Worm (Caenorhabditis elegans) whole organism, young adult: ENCODE results near the gene fbxa-107.

ENCODE experiments used
- B0261.1 ChIP-seq: sonication (generic microtip); optimal IDR thresholded peaks from 2 replicates; lab custom pipeline; 2016; ENCODE audit warnings: mild to moderate bottlenecking, missing genetic modification characterization, moderate library complexity, missing compliant biosample characterization
- D2030.7 ChIP-seq: fragments of 200-800 bp; sonication (Bioruptor generic); IDR thresholded peaks from 2 replicates; pipeline ENCODE4 v1.3.6; 2022; ENCODE audit warnings: missing genetic modification reagents, missing genetic modification characterization, missing compliant biosample characterization
- F22D6.2 ChIP-seq: sonication (generic microtip); optimal IDR thresholded peaks from 2 replicates; lab custom pipeline; 2016; ENCODE audit warnings: mild to moderate bottlenecking, missing genetic modification characterization, missing compliant biosample characterization
- F39B2.1 ChIP-seq: fragments of 200-800 bp; sonication (Bioruptor generic); IDR thresholded peaks from 2 replicates; pipeline ENCODE4 v1.3.6; 2022; ENCODE audit warnings: missing genetic modification reagents, missing genetic modification characterization, missing compliant biosample characterization
- F57C9.4 ChIP-seq: sonication (generic microtip); optimal IDR thresholded peaks from 2 replicates; lab custom pipeline; 2017; ENCODE audit warnings: mild to moderate bottlenecking, missing genetic modification characterization, missing compliant biosample characterization
- K12H6.12 ChIP-seq: fragments of 200-800 bp; sonication (Bioruptor generic); optimal IDR thresholded peaks from 2 replicates; lab custom pipeline; 2018; ENCODE audit warnings: mild to moderate bottlenecking, missing genetic modification characterization, missing compliant biosample characterization
- Y56A3A.18 ChIP-seq: fragments of 200-800 bp; sonication (Bioruptor generic); IDR thresholded peaks from 2 replicates; pipeline ENCODE4 v1.3.6; 2022; ENCODE audit warnings: missing genetic modification reagents, missing genetic modification characterization, missing compliant biosample characterization
- Y79H2A.3 ChIP-seq: fragments of 200-800 bp; sonication (Bioruptor generic); conservative IDR thresholded peaks from 2 replicates; pipeline ENCODE4 v1.3.6; 2022; ENCODE audit warnings: missing genetic modification reagents, missing genetic modification characterization, missing compliant biosample characterization
- athp-1 ChIP-seq: sonication (generic microtip); optimal IDR thresholded peaks from 2 replicates; lab custom pipeline; 2017; ENCODE audit warnings: mild to moderate bottlenecking, missing genetic modification characterization, missing compliant biosample characterization
- attf-6 ChIP-seq: fragments of 200-800 bp; sonication (Bioruptor generic); IDR thresholded peaks from 2 replicates; pipeline ENCODE4 v1.3.6; 2022; ENCODE audit warnings: missing genetic modification reagents, missing genetic modification characterization, missing compliant biosample characterization
- bed-2 ChIP-seq: fragments of 200-800 bp; sonication (Bioruptor generic); IDR thresholded peaks from 2 replicates; pipeline ENCODE4 v1.3.6; 2022; ENCODE audit warnings: missing genetic modification reagents, missing genetic modification characterization, missing compliant biosample characterization
- ccch-3 ChIP-seq: fragments of 200-800 bp; sonication (Bioruptor generic); optimal IDR thresholded peaks from 2 replicates; lab custom pipeline; 2018; ENCODE audit warnings: mild to moderate bottlenecking, missing genetic modification characterization, missing compliant biosample characterization
- cebp-1 ChIP-seq, 2 experiments: fragments of 200-800 bp in 1 of 2; sonication (Bioruptor generic) in 1 of 2; sonication (generic microtip) in 1 of 2; IDR thresholded peaks in 1 of 2; optimal IDR thresholded peaks in 1 of 2; 2 replicates each; pipeline versions ENCODE4 v1.3.6 to Lab custom; 2017 to 2022; ENCODE audit warnings: missing compliant biosample characterization in 2 of 2, missing genetic modification characterization in 2 of 2, mild to moderate bottlenecking in 1 of 2, missing genetic modification reagents in 1 of 2, moderate library complexity in 1 of 2
- ceh-100 ChIP-seq: fragments of 200-800 bp; sonication (Bioruptor generic); IDR thresholded peaks from 2 replicates; pipeline ENCODE4 v1.3.6; 2022; ENCODE audit warnings: missing genetic modification reagents, missing genetic modification characterization, missing compliant biosample characterization
- ceh-27 ChIP-seq: fragments of 200-800 bp; sonication (Bioruptor generic); optimal IDR thresholded peaks from 2 replicates; lab custom pipeline; 2018; ENCODE audit warnings: mild to moderate bottlenecking, missing genetic modification characterization, moderate library complexity, missing compliant biosample characterization
- ceh-58 ChIP-seq: fragments of 200-800 bp; sonication (Bioruptor generic); IDR thresholded peaks from 2 replicates; pipeline ENCODE4 v1.3.6; 2022; ENCODE audit warnings: missing genetic modification characterization, missing compliant biosample characterization
- die-1 ChIP-seq: sonication (generic microtip); optimal IDR thresholded peaks from 2 replicates; lab custom pipeline; 2016; ENCODE audit warnings: missing genotype, mild to moderate bottlenecking, missing genetic modification characterization, missing compliant biosample characterization
- dox-1 ChIP-seq: fragments of 200-800 bp; sonication (Bioruptor generic); IDR thresholded peaks from 2 replicates; pipeline ENCODE4 v1.3.6; 2022; ENCODE audit warnings: missing genetic modification reagents, missing genetic modification characterization, missing compliant biosample characterization
- dpff-1 ChIP-seq: sonication (generic microtip); optimal IDR thresholded peaks from 2 replicates; lab custom pipeline; 2017; ENCODE audit warnings: mild to moderate bottlenecking, missing genetic modification characterization, missing compliant biosample characterization
- efl-1 ChIP-seq: fragments of 150-350 bp; optimal IDR thresholded peaks from 2 replicates; lab custom pipeline; 2014; ENCODE audit warnings: missing biosample characterization, missing genetic modification reagents, missing genetic modification characterization
- gei-17 ChIP-seq: fragments of 200-800 bp; sonication (Bioruptor generic); optimal IDR thresholded peaks from 2 replicates; lab custom pipeline; 2018; ENCODE audit warnings: mild to moderate bottlenecking, missing genetic modification characterization, missing compliant biosample characterization
- hlh-26 ChIP-seq: fragments of 200-800 bp; sonication (Bioruptor generic); conservative IDR thresholded peaks from 2 replicates; pipeline ENCODE4 v1.3.6; 2022; ENCODE audit warnings: missing genetic modification reagents, missing genetic modification characterization, missing compliant biosample characterization
- hmg-1.2 ChIP-seq: fragments of 200-800 bp; sonication (Bioruptor generic); IDR thresholded peaks from 2 replicates; pipeline ENCODE4 v1.3.6; 2022; ENCODE audit warnings: missing genetic modification reagents, missing genetic modification characterization, missing compliant biosample characterization
- lag-1 ChIP-seq: fragments of 200-800 bp; sonication (Bioruptor generic); IDR thresholded peaks from 2 replicates; pipeline ENCODE4 v1.3.6; 2022; ENCODE audit warnings: missing genetic modification reagents, missing genetic modification characterization, missing compliant biosample characterization
- lin-26 ChIP-seq: fragments of 200-800 bp; sonication (Bioruptor generic); IDR thresholded peaks from 2 replicates; pipeline ENCODE4 v1.3.6; 2022; ENCODE audit warnings: missing genetic modification reagents, missing genetic modification characterization, missing compliant biosample characterization
- lin-35 ChIP-seq, 3 experiments: fragments of 150-350 bp in 2 of 3; sonication (generic microtip) in 1 of 3; optimal IDR thresholded peaks; 2 replicates each; lab custom pipeline; 2014 to 2018; ENCODE audit warnings: missing biosample characterization in 3 of 3, missing genetic modification characterization in 3 of 3, missing genetic modification reagents in 3 of 3
- lsl-1 ChIP-seq: fragments of 200-800 bp; sonication (Bioruptor generic); optimal IDR thresholded peaks from 2 replicates; lab custom pipeline; 2018; ENCODE audit warnings: mild to moderate bottlenecking, missing genetic modification characterization, moderate library complexity, missing compliant biosample characterization
- madf-6 ChIP-seq: fragments of 200-800 bp; sonication (Bioruptor generic); IDR thresholded peaks from 2 replicates; pipeline ENCODE4 v1.3.6; 2022; ENCODE audit warnings: missing genetic modification reagents, missing genetic modification characterization, missing compliant biosample characterization
- mcd-1 ChIP-seq: fragments of 200-800 bp; sonication (Bioruptor generic); IDR thresholded peaks from 2 replicates; pipeline ENCODE4 v1.3.6; 2022; ENCODE audit warnings: missing genetic modification reagents, missing genetic modification characterization, missing compliant biosample characterization
- mes-4 ChIP-seq: sonication (generic microtip); optimal IDR thresholded peaks from 2 replicates; lab custom pipeline; 2016; ENCODE audit warnings: missing genotype, missing genetic modification characterization, missing compliant biosample characterization
- mxl-1 ChIP-seq: sonication (generic microtip); optimal IDR thresholded peaks from 2 replicates; lab custom pipeline; 2016; ENCODE audit warnings: missing genetic modification characterization, missing compliant biosample characterization
- nhr-179 ChIP-seq: sonication (generic microtip); optimal IDR thresholded peaks from 2 replicates; lab custom pipeline; 2016; ENCODE audit warnings: mild to moderate bottlenecking, missing genetic modification characterization, missing compliant biosample characterization
- rcor-1 ChIP-seq: fragments of 200-800 bp; sonication (Bioruptor generic); IDR thresholded peaks from 2 replicates; pipeline ENCODE4 v1.3.6; 2022; ENCODE audit warnings: missing genetic modification reagents, missing genetic modification characterization, missing compliant biosample characterization
- snpc-1.1 ChIP-seq: sonication (generic microtip); optimal IDR thresholded peaks from 2 replicates; lab custom pipeline; 2017; ENCODE audit warnings: missing genetic modification characterization, mild to moderate bottlenecking, missing compliant biosample characterization, antibody characterized with exemption, moderate library complexity, missing genotype, missing genetic modification reagents; ENCODE audit not compliant: insufficient read depth
- somi-1 ChIP-seq: fragments of 200-800 bp; sonication (Bioruptor generic); optimal IDR thresholded peaks from 2 replicates; lab custom pipeline; 2018; ENCODE audit warnings: mild to moderate bottlenecking, missing genetic modification characterization, missing compliant biosample characterization
- unc-62 ChIP-seq: fragments of 150-350 bp; optimal IDR thresholded peaks from 2 replicates; lab custom pipeline; 2014; ENCODE audit warnings: missing biosample characterization, missing genetic modification reagents, missing genetic modification characterization
- zfh-2 ChIP-seq: fragments of 200-800 bp; sonication (Bioruptor generic); conservative IDR thresholded peaks from 2 replicates; pipeline ENCODE4 v1.3.6; 2022; ENCODE audit warnings: missing genetic modification reagents, missing genetic modification characterization, missing compliant biosample characterization
- ztf-22 ChIP-seq: fragments of 200-800 bp; sonication (Bioruptor generic); optimal IDR thresholded peaks from 2 replicates; lab custom pipeline; 2018; ENCODE audit warnings: mild to moderate bottlenecking, missing genetic modification characterization, moderate library complexity, missing compliant biosample characterization
- ztf-28 ChIP-seq: fragments of 200-800 bp; sonication (Bioruptor generic); IDR thresholded peaks from 2 replicates; pipeline ENCODE4 v1.3.6; 2022; ENCODE audit warnings: missing genetic modification reagents, missing genetic modification characterization, missing compliant biosample characterization
- ztf-3 ChIP-seq: fragments of 200-800 bp; sonication (Bioruptor generic); optimal IDR thresholded peaks from 2 replicates; lab custom pipeline; 2018; ENCODE audit warnings: mild to moderate bottlenecking, missing genetic modification characterization, missing compliant biosample characterization

Gene fbxa-107

DNA sequence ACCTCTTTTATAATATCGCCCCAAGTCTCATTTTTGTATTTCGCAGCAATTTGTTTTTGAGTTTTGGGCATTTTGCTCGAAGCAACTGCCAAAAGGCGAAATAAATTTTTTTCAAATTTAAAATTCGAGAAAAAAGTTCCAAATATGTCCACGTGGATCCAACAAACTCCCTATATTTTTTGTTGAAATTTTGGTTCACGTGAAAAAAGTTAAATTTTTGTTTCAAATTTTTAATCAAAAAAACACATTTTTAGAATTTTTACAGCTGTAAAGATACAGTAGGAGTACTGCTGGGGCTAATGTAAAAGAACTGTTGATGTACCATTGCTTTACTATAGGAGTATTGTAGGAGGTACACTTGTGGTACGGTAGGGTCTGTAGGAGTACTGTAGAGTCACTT lies 43.4 kb downstream of the fbxa-107 start, which contains the start of gene C14A6.6:
Gene C14A6.6, minus strand, starts transcription at position 101 of the 400 bp plus-strand sequence.
- no peak for TF ChIP-seq dox-1 (GFP tag; lab: Robert Waterston, UW)
- no peak for TF ChIP-seq dpff-1 (tag; lab: Kevin White, UChicago)
- no peak for TF ChIP-seq lag-1
- TF ChIP-seq rcor-1: no peak
- TF ChIP-seq lin-26: no peak
- no peak for TF ChIP-seq ccch-3 (GFP tag; lab: Kevin White, UChicago)
- no peak for TF ChIP-seq somi-1 (GFP tag; lab: Kevin White, UChicago)
- TF ChIP-seq mcd-1: no peak
- no peak for TF ChIP-seq ceh-58 (GFP tag; lab: Robert Waterston, UW)
- TF ChIP-seq gei-17 (GFP tag; lab: Kevin White, UChicago): no peak
- no peak for TF ChIP-seq madf-6 (GFP tag; lab: Robert Waterston, UW)
- TF ChIP-seq mes-4: no peak
- TF ChIP-seq lsl-1: no peak
- TF ChIP-seq hlh-26 (GFP tag; lab: Robert Waterston, UW): no peak
- TF ChIP-seq K12H6.12 (tag; lab: Kevin White, UChicago): no peak
- no peak for TF ChIP-seq F22D6.2
- no peak for TF ChIP-seq ztf-28 (GFP tag; lab: Robert Waterston, UW)

ce11 chrV:18168266-18168665 lies 44.5 kb downstream of the fbxa-107 start, which contains the start of gene C14A6.7:
C14A6.7 (minus strand) TSS chrV:18168366.
- TF ChIP-seq zfh-2: no peak
- TF ChIP-seq efl-1 (GFP tag; lab: Kevin White, UChicago): no peak
- TF ChIP-seq die-1 (tag; lab: Kevin White, UChicago): no peak
- no peak for TF ChIP-seq nhr-179 (tag; lab: Kevin White, UChicago)
- no peak for TF ChIP-seq snpc-1.1
- TF ChIP-seq athp-1 (tag; lab: Kevin White, UChicago): no peak
- TF ChIP-seq hmg-1.2 (GFP tag; lab: Robert Waterston, UW): no peak
- no peak for TF ChIP-seq bed-2 (GFP tag; lab: Robert Waterston, UW)
- TF ChIP-seq mcd-1: no peak
- no peak for TF ChIP-seq B0261.1
- no peak for TF ChIP-seq attf-6
- TF ChIP-seq F39B2.1: no peak
- TF ChIP-seq Y56A3A.18 (GFP tag; lab: Robert Waterston, UW): no peak
- no peak for TF ChIP-seq F57C9.4 (tag; lab: Kevin White, UChicago)
- no peak for TF ChIP-seq lin-35 (GFP tag; optimal IDR thresholded peaks at IDR 0.05; lab: Kevin White, UChicago)
- TF ChIP-seq unc-62 (GFP tag; lab: Kevin White, UChicago): no peak
- no peak for TF ChIP-seq mxl-1 (tag; lab: Kevin White, UChicago)

- TF ChIP-seq snpc-1.1 (no peak), D2030.7 (GFP tag; lab: Robert Waterston, UW) (no peak), Y79H2A.3 (GFP tag; lab: Robert Waterston, UW) (no peak), ceh-27 (GFP tag; lab: Kevin White, UChicago) (no peak), ceh-58 (GFP tag; lab: Robert Waterston, UW) (no peak), ceh-100 (GFP tag; lab: Robert Waterston, UW) (no peak), ztf-22 (GFP tag; lab: Kevin White, UChicago) (no peak), ztf-3 (no peak), cebp-1 (GFP tag; IDR thresholded peaks at IDR 0.05; lab: Robert Waterston, UW) (no peak), cebp-1 (tag; optimal IDR thresholded peaks at IDR 0.05; lab: Kevin White, UChicago) (no peak), ztf-28 (GFP tag; lab: Robert Waterston, UW) (no peak)
Observed at ce11 chrV:18171568-18171967, 47.8 kb downstream of the fbxa-107 start, which contains the start of gene C14A6.8. C14A6.8 (minus strand) TSS chrV:18171668.
